Worm (Caenorhabditis elegans): ENCODE measurements around the gene tbc-19.

- no peak for TF ChIP-seq ceh-45 (GFP tag; IDR thresholded peaks at IDR 0.05)
- TF ChIP-seq nhr-11 (tag; optimal IDR thresholded peaks at IDR 0.05) = no peak
- no peak for TF ChIP-seq tbx-7 (tag; optimal IDR thresholded peaks at IDR 0.05)
- no peak for TF ChIP-seq pax-1 (tag; optimal IDR thresholded peaks at IDR 0.05)
Measured at ce11 chrX:14033494-14033893, 21.2 kb upstream of the tbc-19 start, which contains the start of gene arrd-25.
